Fruit fly (Drosophila melanogaster) whole organism: Measurements from ENCODE around the gene rtet.

Source experiments
- CG8478 ChIP-seq: fragments of >200 bp; optimal IDR thresholded peaks from 2 replicates; lab custom pipeline; 2018; ENCODE audit warnings: inconsistent platforms
- EcR ChIP-seq, 2 experiments: fragments of >200 bp; optimal IDR thresholded peaks; 2 replicates each; lab custom pipeline; 2017; ENCODE audit warnings: missing biosample characterization in 2 of 2, missing genetic modification characterization in 2 of 2, missing genetic modification reagents in 2 of 2
- pan ChIP-seq: fragments of >200 bp; optimal IDR thresholded peaks from 2 replicates; lab custom pipeline; 2017
- psq ChIP-seq: fragments of >200 bp; optimal IDR thresholded peaks from 2 replicates; lab custom pipeline; 2017

DNA sequence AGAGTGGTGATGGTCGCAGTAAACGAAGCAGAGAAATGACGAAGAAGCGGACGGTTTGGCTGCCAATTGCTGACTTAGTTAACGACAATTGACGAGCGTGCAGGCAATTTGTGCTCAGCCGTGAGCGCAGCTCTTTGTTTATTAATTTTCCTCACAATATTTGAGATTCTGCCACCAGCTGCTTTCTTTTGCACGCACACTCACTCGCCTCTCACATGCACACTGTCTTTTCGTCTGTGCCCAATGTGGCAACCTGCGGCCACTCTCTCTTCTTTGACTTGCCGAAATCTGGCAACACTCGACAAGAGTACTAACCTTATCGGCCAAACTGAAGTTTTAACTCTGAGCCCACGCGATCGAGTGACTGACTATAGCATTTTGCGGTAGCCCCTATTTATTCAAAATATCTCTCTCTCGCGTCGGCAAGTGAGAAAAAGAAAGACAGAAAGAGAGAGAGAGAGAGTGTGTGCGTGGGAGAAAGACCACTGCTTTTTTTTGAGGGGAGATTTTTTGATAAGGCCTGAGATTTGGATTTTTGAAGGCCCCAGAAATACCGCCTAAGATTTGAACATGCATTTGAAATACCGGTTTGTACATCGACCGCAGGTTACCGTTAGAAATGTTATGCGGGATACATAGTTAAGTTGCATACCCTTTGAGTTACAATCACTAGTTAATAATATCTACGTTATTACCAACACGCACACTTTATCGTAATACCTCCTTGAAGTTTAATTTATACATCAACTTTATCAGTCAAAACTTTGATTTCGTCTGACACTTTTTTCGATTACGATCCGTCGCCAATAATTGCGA lies 47.6 kb upstream of the rtet start, which contains the start of gene Mvl:
- TF ChIP-seq pan (lab: Kevin White, UChicago) (no peak), CG8478 (lab: Kevin White, UChicago) (no peak), psq (lab: Kevin White, UChicago) (no peak), EcR (GFP tag; optimal IDR thresholded peaks at IDR 0.05; lab: Kevin White, UChicago) (peak in 1 of 2 experiments; percentile 60)
